Worm (Caenorhabditis elegans) whole organism, midembryonic: ENCODE measurements around the gene lgc-10.
A peak's percentile ranks its signal among the peaks of the same experiment; 100 is the strongest.

Experiments
- T22C8.4 ChIP-seq: fragments of 200-800 bp; sonication (Bioruptor generic); IDR thresholded peaks from 2 replicates; pipeline ENCODE4 v1.3.6; 2022; ENCODE audit warnings: missing genetic modification characterization, missing compliant biosample characterization
- cog-1 ChIP-seq: sonication (generic microtip); optimal IDR thresholded peaks from 2 replicates; lab custom pipeline; 2016; ENCODE audit warnings: missing genetic modification characterization, missing compliant biosample characterization
- flt-1 ChIP-seq: fragments of 200-800 bp; sonication (Bioruptor generic); IDR thresholded peaks from 2 replicates; pipeline ENCODE4 v1.3.6; 2022; ENCODE audit warnings: missing genetic modification characterization, missing compliant biosample characterization
- klf-2 ChIP-seq: fragments of 200-800 bp; sonication (Bioruptor generic); conservative IDR thresholded peaks from 2 replicates; pipeline ENCODE4 v1.3.6; 2022; ENCODE audit warnings: missing genetic modification reagents, missing genetic modification characterization, missing compliant biosample characterization
- med-1 ChIP-seq: sonication (generic microtip); optimal IDR thresholded peaks from 2 replicates; lab custom pipeline; 2017; ENCODE audit warnings: missing genetic modification characterization, mild to moderate bottlenecking, missing compliant biosample characterization, antibody characterized with exemption, missing genetic modification reagents; ENCODE audit not compliant: insufficient read depth
- ref-1 ChIP-seq: fragments of 200-800 bp; sonication (Bioruptor generic); conservative IDR thresholded peaks from 2 replicates; pipeline ENCODE4 v1.3.6; 2022; ENCODE audit warnings: missing genetic modification reagents, missing genetic modification characterization, missing compliant biosample characterization
- tab-1 ChIP-seq: fragments of 200-800 bp; sonication (Bioruptor generic); IDR thresholded peaks from 2 replicates; pipeline ENCODE4 v1.3.6; 2022; ENCODE audit warnings: missing genetic modification characterization, missing compliant biosample characterization
- ztf-23 ChIP-seq: fragments of 200-800 bp; sonication (Bioruptor generic); IDR thresholded peaks from 2 replicates; pipeline ENCODE4 v1.3.6; 2022; ENCODE audit warnings: missing genetic modification reagents, missing genetic modification characterization, missing compliant biosample characterization
- ztf-29 ChIP-seq: fragments of 200-800 bp; sonication (Bioruptor generic); IDR thresholded peaks from 2 replicates; pipeline ENCODE4 v1.3.6; 2022; ENCODE audit warnings: missing genetic modification reagents, missing genetic modification characterization, missing compliant biosample characterization

The lgc-10 gene

DNA sequence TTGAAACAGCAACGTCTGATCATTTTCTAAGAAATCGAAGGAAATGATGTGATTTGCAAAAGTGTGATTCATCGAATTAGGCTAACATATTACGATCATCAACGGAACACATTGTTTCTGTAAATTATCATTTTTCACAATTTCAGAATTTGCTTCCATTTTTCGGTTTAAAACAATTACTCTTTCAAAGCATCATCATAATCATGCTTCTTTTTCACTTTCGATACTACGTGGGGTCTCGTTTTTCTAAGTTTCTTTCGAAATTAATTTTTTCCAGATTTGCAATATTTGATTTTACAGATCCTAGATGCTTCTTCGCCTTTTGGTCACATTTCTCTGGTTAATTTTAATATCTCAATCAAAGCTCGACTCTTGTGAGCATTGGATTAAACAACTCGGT lies 22.8 kb upstream of the lgc-10 start, which contains the start of gene tyr-6:
Gene tyr-6 (plus strand): TSS at position 301 of the 400 bp plus-strand sequence.
- no peak for TF ChIP-seq med-1 (GFP tag; lab: Kevin White, UChicago)
- no peak for TF ChIP-seq T22C8.4 (GFP tag; lab: Robert Waterston, UW)
- TF ChIP-seq klf-2: no peak
- no peak for TF ChIP-seq flt-1 (GFP tag; lab: Robert Waterston, UW)
- TF ChIP-seq ref-1 (GFP tag; lab: Robert Waterston, UW): no peak
- TF ChIP-seq cog-1 (tag; lab: Kevin White, UChicago): no peak
- TF ChIP-seq ztf-23: no peak
- TF ChIP-seq tab-1 (GFP tag; lab: Robert Waterston, UW): no peak
- TF ChIP-seq ztf-29: no peak

DNA sequence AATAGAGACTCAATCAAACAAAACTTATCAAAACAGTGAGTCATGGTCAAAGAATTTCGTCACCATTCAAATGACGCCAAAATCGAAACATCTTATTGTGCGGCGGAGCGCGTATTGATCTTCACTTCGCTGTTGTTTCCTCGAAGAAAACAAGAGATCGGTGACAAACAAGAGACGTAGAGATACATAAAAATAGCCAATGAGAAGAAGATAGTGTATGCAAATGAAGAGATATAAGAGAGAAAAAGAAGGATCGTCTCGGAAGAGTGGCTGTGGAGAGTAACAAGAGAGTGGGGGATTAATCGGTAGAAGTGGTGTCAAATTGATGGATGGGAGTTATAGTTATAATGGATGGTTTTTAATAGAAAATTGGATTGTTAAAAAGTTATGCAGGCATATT lies 17.4 kb upstream of the lgc-10 start:
- TF ChIP-seq cog-1 (tag; lab: Kevin White, UChicago): peak; percentile 66
- TF ChIP-seq klf-2: no peak
- no peak for TF ChIP-seq ztf-29
- TF ChIP-seq ztf-23: no peak
- 0 out of 2 replicates have a peak, but pooled peaks have one; percentile 22 for TF ChIP-seq flt-1 (GFP tag; lab: Robert Waterston, UW)
- no peak for TF ChIP-seq med-1 (GFP tag; lab: Kevin White, UChicago)
- TF ChIP-seq tab-1 (GFP tag; lab: Robert Waterston, UW): no peak
- no peak for TF ChIP-seq T22C8.4 (GFP tag; lab: Robert Waterston, UW)
- TF ChIP-seq ref-1 (GFP tag; lab: Robert Waterston, UW): no peak

DNA sequence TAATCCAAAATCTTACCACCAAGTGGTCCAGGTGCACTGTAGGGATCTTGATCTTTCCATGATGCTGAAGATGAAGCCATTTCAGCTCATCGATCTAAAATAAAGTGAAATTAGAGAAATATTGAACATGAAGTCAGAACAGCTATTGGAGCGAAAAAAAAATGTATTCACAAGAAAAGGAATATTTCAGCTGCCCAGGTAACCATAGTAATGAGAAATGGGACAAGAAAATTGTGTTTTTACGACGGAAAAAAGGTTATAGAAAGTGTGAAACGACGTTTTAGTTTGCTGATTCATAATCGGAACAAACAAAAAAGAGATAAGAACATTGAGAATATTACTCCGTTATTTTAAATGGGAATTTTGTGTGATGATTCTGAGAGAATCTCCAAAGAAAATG lies 15.8 kb upstream of the lgc-10 start, which contains the start of gene Y73B6BL.27:
Gene Y73B6BL.27 (minus strand): TSS at position 101 of the 400 bp plus-strand sequence.
- TF ChIP-seq ref-1 (GFP tag; lab: Robert Waterston, UW): no peak
- no peak for TF ChIP-seq flt-1 (GFP tag; lab: Robert Waterston, UW)
- TF ChIP-seq klf-2: no peak

DNA sequence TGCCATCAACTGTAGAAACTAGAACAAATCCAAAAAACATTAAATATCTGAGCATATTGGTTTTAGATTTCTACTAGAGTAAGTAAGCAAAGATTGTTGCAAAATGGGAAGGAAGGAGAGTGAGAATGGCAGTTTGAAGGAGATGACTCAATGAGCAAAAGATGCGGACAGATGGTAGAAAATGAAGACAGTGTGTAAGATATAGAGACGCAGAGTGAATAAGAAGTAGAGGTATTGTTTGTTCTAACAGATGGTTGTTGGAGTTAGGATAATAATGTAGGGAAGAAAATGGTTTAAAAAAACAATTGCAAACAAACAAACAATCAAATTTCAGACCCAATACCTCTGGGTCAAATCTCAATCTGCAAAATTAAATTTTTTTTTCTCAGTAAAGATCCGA lies 13.8 kb upstream of the lgc-10 start, which contains the start of gene tmed-13:
Gene tmed-13 (minus strand): TSS at position 169 of the 400 bp plus-strand sequence.
- no peak for TF ChIP-seq ztf-23
- no peak for TF ChIP-seq med-1 (GFP tag; lab: Kevin White, UChicago)
- no peak for TF ChIP-seq tab-1 (GFP tag; lab: Robert Waterston, UW)
- no peak for TF ChIP-seq flt-1 (GFP tag; lab: Robert Waterston, UW)
- no peak for TF ChIP-seq klf-2
- no peak for TF ChIP-seq ref-1 (GFP tag; lab: Robert Waterston, UW)
- TF ChIP-seq cog-1 (tag; lab: Kevin White, UChicago): no peak
- no peak for TF ChIP-seq T22C8.4 (GFP tag; lab: Robert Waterston, UW)
- no peak for TF ChIP-seq ztf-29

DNA sequence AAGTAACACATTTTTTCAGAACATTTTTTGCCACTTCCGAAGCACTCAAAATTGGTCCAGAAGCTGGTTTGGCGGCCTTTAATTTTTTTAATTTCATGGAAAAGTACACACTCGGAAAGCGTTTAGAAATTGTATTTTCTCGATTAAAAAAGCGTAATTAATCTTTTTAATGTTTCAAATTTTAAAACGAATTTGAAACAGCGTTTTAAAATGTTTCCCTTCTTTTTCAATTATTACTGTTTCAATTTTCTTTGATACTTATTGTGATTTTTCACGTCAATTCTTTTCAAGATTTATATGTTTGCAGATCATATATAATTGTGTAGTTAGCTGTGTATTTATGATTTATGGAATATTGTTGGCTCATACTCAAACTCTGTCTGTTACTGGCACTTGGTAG lies 6.6 kb upstream of the lgc-10 start, which contains the start of gene acr-25:
Gene acr-25 (plus strand): TSS at position 301 of the 400 bp plus-strand sequence.
- TF ChIP-seq T22C8.4 (GFP tag; lab: Robert Waterston, UW) (no peak), ztf-23 (no peak), klf-2 (no peak), ref-1 (GFP tag; lab: Robert Waterston, UW) (no peak), ztf-29 (no peak), med-1 (GFP tag; lab: Kevin White, UChicago) (no peak), tab-1 (GFP tag; lab: Robert Waterston, UW) (no peak), flt-1 (GFP tag; lab: Robert Waterston, UW) (no peak), cog-1 (tag; lab: Kevin White, UChicago) (no peak)

DNA sequence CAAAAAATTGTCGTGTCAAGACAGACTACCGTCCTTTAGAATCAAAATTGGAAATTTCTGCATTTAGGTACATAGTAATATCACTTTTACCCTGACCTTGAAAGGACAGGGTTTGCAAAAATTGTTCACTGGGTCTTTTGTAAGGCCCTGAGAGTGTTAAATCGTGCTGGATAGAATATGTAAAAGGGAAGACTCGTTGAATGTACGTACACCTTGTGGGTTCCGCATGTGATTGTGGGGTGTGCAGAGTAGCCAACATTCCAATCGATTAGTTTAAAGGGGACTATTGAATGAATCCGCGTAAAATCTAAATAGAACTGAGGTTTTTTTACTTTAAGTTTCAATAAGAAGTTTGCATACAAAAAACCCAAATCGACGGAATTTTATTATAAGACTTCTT lies 3.2 kb upstream of the lgc-10 start:
- no peak for TF ChIP-seq klf-2
- TF ChIP-seq flt-1 (GFP tag; lab: Robert Waterston, UW): no peak
- TF ChIP-seq cog-1 (tag; lab: Kevin White, UChicago): no peak
- no peak for TF ChIP-seq tab-1 (GFP tag; lab: Robert Waterston, UW)
- no peak for TF ChIP-seq T22C8.4 (GFP tag; lab: Robert Waterston, UW)
- no peak for TF ChIP-seq ref-1 (GFP tag; lab: Robert Waterston, UW)
- no peak for TF ChIP-seq med-1 (GFP tag; lab: Kevin White, UChicago)
- no peak for TF ChIP-seq ztf-23
- no peak for TF ChIP-seq ztf-29

DNA sequence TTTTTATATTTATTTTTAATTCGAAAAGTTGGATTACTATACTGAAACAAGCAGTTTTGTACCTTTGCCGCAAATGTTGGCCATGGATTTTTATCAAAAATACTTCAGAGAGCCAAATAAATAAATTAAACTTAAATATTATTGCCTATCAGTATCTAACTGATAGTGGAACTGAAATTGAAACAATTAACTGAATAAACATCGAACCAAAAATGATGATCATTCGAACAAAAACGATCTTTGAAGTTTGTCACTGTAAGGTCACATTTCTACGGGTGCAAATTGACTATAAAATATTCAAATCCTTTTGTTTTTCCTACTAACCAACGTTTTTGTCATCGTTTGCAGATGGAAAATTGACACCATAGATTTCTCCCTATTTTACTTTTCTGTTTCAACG lies 14.4 kb downstream of the lgc-10 start:
- no peak for TF ChIP-seq ztf-23
- TF ChIP-seq tab-1 (GFP tag; lab: Robert Waterston, UW): no peak
- TF ChIP-seq ztf-29: no peak
- no peak for TF ChIP-seq med-1 (GFP tag; lab: Kevin White, UChicago)
- no peak for TF ChIP-seq klf-2
- no peak for TF ChIP-seq ref-1 (GFP tag; lab: Robert Waterston, UW)
- no peak for TF ChIP-seq cog-1 (tag; lab: Kevin White, UChicago)
- no peak for TF ChIP-seq T22C8.4 (GFP tag; lab: Robert Waterston, UW)
- TF ChIP-seq flt-1 (GFP tag; lab: Robert Waterston, UW): no peak

DNA sequence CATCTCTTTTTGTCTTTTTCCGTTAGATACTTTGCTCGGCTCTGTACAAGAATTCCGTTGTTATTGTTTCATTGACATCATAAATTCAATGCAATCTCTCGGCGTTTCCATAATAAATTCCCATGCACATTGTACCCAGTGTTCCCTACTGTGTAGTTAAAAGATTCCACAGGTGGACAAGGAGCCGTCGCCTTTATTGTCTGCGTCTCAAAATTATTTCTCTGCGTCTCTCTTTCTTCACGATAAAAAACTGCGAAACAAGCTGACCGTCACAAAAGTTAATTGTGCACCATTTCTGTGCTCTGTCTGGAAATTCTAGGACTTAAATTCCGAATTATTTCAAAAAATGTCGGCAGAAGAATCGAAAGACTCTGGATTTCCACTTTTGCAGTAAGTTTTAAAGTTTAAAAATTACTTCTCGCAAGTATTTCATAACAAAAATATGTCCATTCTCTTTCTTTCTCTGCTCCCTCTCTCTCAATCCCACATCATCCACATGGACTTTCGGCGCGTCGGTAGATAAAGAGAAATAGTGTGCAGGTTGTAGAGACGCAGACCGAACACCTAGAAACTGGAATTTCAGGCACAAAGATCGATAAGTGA lies 15.3 kb downstream of the lgc-10 start:
- TF ChIP-seq T22C8.4 (GFP tag; lab: Robert Waterston, UW): no peak
- TF ChIP-seq tab-1 (GFP tag; lab: Robert Waterston, UW): no peak
- TF ChIP-seq ztf-23: no peak
- TF ChIP-seq flt-1 (GFP tag; lab: Robert Waterston, UW): no peak
- no peak for TF ChIP-seq klf-2
- TF ChIP-seq med-1 (GFP tag; lab: Kevin White, UChicago): no peak
- no peak for TF ChIP-seq ref-1 (GFP tag; lab: Robert Waterston, UW)
- TF ChIP-seq ztf-29: no peak
- no peak for TF ChIP-seq cog-1 (tag; lab: Kevin White, UChicago)

DNA sequence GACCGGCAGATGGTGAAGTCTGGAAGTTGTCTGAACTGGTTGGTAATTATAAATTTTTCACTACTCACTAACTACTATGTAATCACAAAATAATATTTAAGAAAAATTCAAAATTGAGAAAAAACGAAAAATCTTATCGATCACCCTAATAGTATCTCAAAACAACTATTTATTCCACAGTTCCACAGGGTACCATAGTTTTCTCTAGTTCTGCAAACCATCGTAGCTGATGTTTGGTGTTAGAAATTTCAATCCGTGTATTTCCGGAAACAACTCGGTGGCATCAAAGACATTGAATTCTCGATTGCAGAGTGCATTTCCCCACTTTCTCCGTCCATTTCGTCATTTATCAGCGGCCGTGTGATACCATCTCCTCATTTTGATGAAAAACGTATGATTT lies 15.8 kb downstream of the lgc-10 start, which contains the start of gene Y73B6BL.31:
Gene Y73B6BL.31 (plus strand): TSS at position 301 of the 400 bp plus-strand sequence.
- no peak for TF ChIP-seq tab-1 (GFP tag; lab: Robert Waterston, UW)
- no peak for TF ChIP-seq ref-1 (GFP tag; lab: Robert Waterston, UW)
- TF ChIP-seq ztf-23: no peak
- no peak for TF ChIP-seq ztf-29
- no peak for TF ChIP-seq klf-2
- TF ChIP-seq T22C8.4 (GFP tag; lab: Robert Waterston, UW): no peak
- TF ChIP-seq med-1 (GFP tag; lab: Kevin White, UChicago): no peak
- TF ChIP-seq cog-1 (tag; lab: Kevin White, UChicago): no peak
- TF ChIP-seq flt-1 (GFP tag; lab: Robert Waterston, UW): no peak
